Worm (Caenorhabditis elegans): ENCODE data around the gene ncx-8.

The ncx-8 gene

ce11 chrV:4969503-4969902 lies 17.5 kb downstream of the ncx-8 start:
- TF ChIP-seq mdl-1 (tag; optimal IDR thresholded peaks at IDR 0.05): no peak
- TF ChIP-seq pha-4 (tag; optimal IDR thresholded peaks at IDR 0.05): peak; percentile 87
- no peak for TF ChIP-seq sea-2 (GFP tag; optimal IDR thresholded peaks at IDR 0.05)
- TF ChIP-seq pqm-1 (tag; optimal IDR thresholded peaks at IDR 0.05): peak; percentile 14

- no peak for TF ChIP-seq fos-1 (tag; optimal IDR thresholded peaks at IDR 0.05)
- TF ChIP-seq mdl-1 (tag; optimal IDR thresholded peaks at IDR 0.05): no peak
- no peak for TF ChIP-seq ama-1 (optimal IDR thresholded peaks at IDR 0.05)
- TF ChIP-seq ZK546.5 (tag; optimal IDR thresholded peaks at IDR 0.05): no peak
- no peak for TF ChIP-seq nhr-77 (tag; optimal IDR thresholded peaks at IDR 0.05)
- no peak for TF ChIP-seq sea-2 (GFP tag; optimal IDR thresholded peaks at IDR 0.05)
- TF ChIP-seq egl-27 (tag; optimal IDR thresholded peaks at IDR 0.05): no peak
- no peak for TF ChIP-seq egl-5 (tag; optimal IDR thresholded peaks at IDR 0.05)
- no peak for TF ChIP-seq lin-39 (tag; optimal IDR thresholded peaks at IDR 0.05)
- TF ChIP-seq elt-3 (tag; optimal IDR thresholded peaks at IDR 0.05): no peak
- no peak for TF ChIP-seq lin-15B (tag; optimal IDR thresholded peaks at IDR 0.05)
- no peak for TF ChIP-seq nhr-76 (tag; optimal IDR thresholded peaks at IDR 0.05)
- TF ChIP-seq ceh-16 (tag; optimal IDR thresholded peaks at IDR 0.05): no peak
- TF ChIP-seq nhr-28 (tag; optimal IDR thresholded peaks at IDR 0.05): no peak
- no peak for TF ChIP-seq nhr-237 (tag; optimal IDR thresholded peaks at IDR 0.05)
- no peak for TF ChIP-seq aly-2 (tag; optimal IDR thresholded peaks at IDR 0.05)
- no peak for TF ChIP-seq snpc-4 (tag; optimal IDR thresholded peaks at IDR 0.05)
- TF ChIP-seq skn-1 (tag; optimal IDR thresholded peaks at IDR 0.05): no peak
Measured at ce11 chrV:4968775-4969174, 18.2 kb downstream of the ncx-8 start.

- TF ChIP-seq lsy-12 (tag; optimal IDR thresholded peaks at IDR 0.05) (no peak), R02D3.7 (tag; optimal IDR thresholded peaks at IDR 0.05) (no peak), aly-2 (tag; optimal IDR thresholded peaks at IDR 0.05) (no peak), unc-39 (tag; optimal IDR thresholded peaks at IDR 0.05) (no peak), hmg-11 (tag; optimal IDR thresholded peaks at IDR 0.05) (no peak), ZK546.5 (tag; optimal IDR thresholded peaks at IDR 0.05) (no peak), nfya-1 (tag; optimal IDR thresholded peaks at IDR 0.05; ENCODE audit: insufficient read depth) (no peak), ztf-4 (tag; optimal IDR thresholded peaks at IDR 0.05) (no peak), lin-39 (tag; optimal IDR thresholded peaks at IDR 0.05) (no peak), snpc-4 (tag; optimal IDR thresholded peaks at IDR 0.05) (no peak), mdl-1 (tag; optimal IDR thresholded peaks at IDR 0.05) (no peak)
Measured at ce11 chrV:4967238-4967637, 19.8 kb downstream of the ncx-8 start.

ce11 chrV:4965790-4966189 lies 21.2 kb downstream of the ncx-8 start:
- no peak for TF ChIP-seq snpc-4 (tag; optimal IDR thresholded peaks at IDR 0.05)
- no peak for TF ChIP-seq ZK546.5 (tag; optimal IDR thresholded peaks at IDR 0.05)
- no peak for TF ChIP-seq ztf-4 (tag; optimal IDR thresholded peaks at IDR 0.05)
- no peak for TF ChIP-seq ceh-9 (tag; optimal IDR thresholded peaks at IDR 0.05)
- TF ChIP-seq zag-1 (tag; optimal IDR thresholded peaks at IDR 0.05): no peak
- peak; percentile 55 for TF ChIP-seq nfya-1 (tag; optimal IDR thresholded peaks at IDR 0.05; ENCODE audit: insufficient read depth)
- TF ChIP-seq hmg-11 (tag; optimal IDR thresholded peaks at IDR 0.05): peak; percentile 15
- peak; percentile 80 for TF ChIP-seq elt-1 (tag; optimal IDR thresholded peaks at IDR 0.05)
- TF ChIP-seq ceh-16 (tag; optimal IDR thresholded peaks at IDR 0.05): no peak
- TF ChIP-seq nhr-25 (tag; optimal IDR thresholded peaks at IDR 0.05): no peak
- TF ChIP-seq nhr-11 (tag; optimal IDR thresholded peaks at IDR 0.05): no peak
- peak; percentile 38 for TF ChIP-seq nhr-23 (tag; optimal IDR thresholded peaks at IDR 0.05)
- TF ChIP-seq elt-2 (tag; optimal IDR thresholded peaks at IDR 0.05): no peak
- TF ChIP-seq jun-1 (tag; optimal IDR thresholded peaks at IDR 0.05): no peak
- no peak for TF ChIP-seq ceh-28 (tag; optimal IDR thresholded peaks at IDR 0.05)
- TF ChIP-seq fkh-2 (tag; optimal IDR thresholded peaks at IDR 0.05): no peak
